Worm (Caenorhabditis elegans) whole organism, late embryonic: Measurements from ENCODE around the gene srw-62.

Source experiments
- F13H6.1 ChIP-seq: sonication (generic microtip); optimal IDR thresholded peaks from 2 replicates; lab custom pipeline; 2016; ENCODE audit warnings: missing genetic modification characterization, missing compliant biosample characterization
- ceh-18 ChIP-seq: sonication (generic microtip); optimal IDR thresholded peaks from 2 replicates; lab custom pipeline; 2016; ENCODE audit warnings: missing genetic modification characterization, missing compliant biosample characterization
- che-1 ChIP-seq: sonication (generic microtip); optimal IDR thresholded peaks from 2 replicates; lab custom pipeline; 2016; ENCODE audit warnings: mild to moderate bottlenecking, missing genetic modification characterization, missing compliant biosample characterization
- hlh-8 ChIP-seq: sonication (generic microtip); optimal IDR thresholded peaks from 2 replicates; lab custom pipeline; 2016; ENCODE audit warnings: missing genotype, missing genetic modification characterization, missing compliant biosample characterization
- lin-11 ChIP-seq: fragments of 200-800 bp; sonication (Bioruptor generic); optimal IDR thresholded peaks from 2 replicates; lab custom pipeline; 2018; ENCODE audit warnings: mild to moderate bottlenecking, missing genetic modification characterization, missing compliant biosample characterization
- pha-4 ChIP-seq: fragments of 150-350 bp; optimal IDR thresholded peaks from 2 replicates; lab custom pipeline; 2018; ENCODE audit warnings: missing biosample characterization, missing genetic modification reagents, missing genetic modification characterization
- tbx-2 ChIP-seq: sonication (generic microtip); optimal IDR thresholded peaks from 2 replicates; lab custom pipeline; 2016; ENCODE audit warnings: missing genetic modification characterization, missing compliant biosample characterization
- unc-55 ChIP-seq: sonication (generic microtip); optimal IDR thresholded peaks from 2 replicates; lab custom pipeline; 2017; ENCODE audit warnings: missing biosample characterization, missing genetic modification reagents, missing genetic modification characterization
- ztf-16 ChIP-seq: sonication (generic microtip); optimal IDR thresholded peaks from 2 replicates; lab custom pipeline; 2017; ENCODE audit warnings: missing genetic modification characterization, missing compliant biosample characterization

DNA sequence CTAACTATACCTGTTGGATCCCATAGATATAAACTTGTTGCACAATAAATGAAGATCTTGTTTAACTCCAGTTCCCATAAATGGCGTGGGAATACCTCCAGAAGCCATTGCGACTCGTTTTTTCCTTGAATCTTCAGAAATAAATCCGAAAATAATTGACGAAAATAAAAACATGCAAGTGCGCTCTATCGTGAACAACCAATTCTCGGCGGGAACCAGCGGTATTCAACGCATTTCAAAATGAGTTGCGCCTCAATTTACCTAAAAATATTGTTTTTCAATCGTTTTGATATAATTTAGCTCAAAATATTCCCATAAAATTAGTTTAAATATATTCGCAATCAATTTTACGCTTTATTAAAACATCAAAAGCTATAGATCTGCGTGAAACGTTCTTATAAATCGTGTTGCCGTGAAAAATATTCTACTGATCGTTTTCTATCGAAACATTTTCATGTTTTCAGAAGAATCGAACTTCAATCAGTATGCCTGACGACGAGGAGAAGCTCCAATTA lies 44.0 kb upstream of the srw-62 start, which contains the start of the genes snpc-1.1 and spdl-1:
- TF ChIP-seq ztf-16 (tag; lab: Kevin White, UChicago) (no peak), ceh-18 (tag; lab: Kevin White, UChicago) (no peak), lin-11 (no peak), hlh-8 (tag; lab: Kevin White, UChicago) (no peak), tbx-2 (tag; lab: Kevin White, UChicago) (no peak), F13H6.1 (tag; lab: Kevin White, UChicago) (no peak), che-1 (tag; lab: Kevin White, UChicago) (no peak), unc-55 (GFP tag; lab: Kevin White, UChicago) (no peak), pha-4 (tag; lab: Kevin White, UChicago) (no peak)
